Worm (Caenorhabditis elegans): Measurements from ENCODE around the gene T28H11.8.
A peak's percentile ranks its signal among the peaks of the same experiment; 100 is the strongest.

DNA sequence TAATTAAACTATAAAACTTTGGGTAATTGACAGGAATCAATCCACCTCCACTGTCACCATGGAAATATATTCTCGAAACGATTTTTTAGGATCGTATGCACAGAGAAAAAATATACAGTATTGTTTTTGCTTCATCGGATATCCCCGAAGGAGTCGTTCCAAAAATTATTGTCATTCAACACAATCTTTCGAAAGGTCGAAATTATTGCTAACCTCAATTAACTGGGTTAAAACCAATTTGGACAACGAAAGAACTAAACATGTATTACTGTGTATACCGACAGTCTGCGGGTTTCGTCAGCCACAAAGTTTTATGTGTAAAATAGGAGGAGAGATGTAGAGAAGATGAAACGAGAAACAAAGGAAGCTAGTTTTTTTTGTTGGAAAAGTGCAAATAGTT lies 42.9 kb upstream of the T28H11.8 start:
- TF ChIP-seq lin-13 (GFP tag; optimal IDR thresholded peaks at IDR 0.05), result no peak
- TF ChIP-seq unc-62 (GFP tag; optimal IDR thresholded peaks at IDR 0.05), result no peak
- no peak for TF ChIP-seq mab-9 (GFP tag; IDR thresholded peaks at IDR 0.05)
- TF ChIP-seq egl-13 (tag; optimal IDR thresholded peaks at IDR 0.05), result no peak
- TF ChIP-seq ceh-82 (tag; optimal IDR thresholded peaks at IDR 0.05), result no peak
- no peak for TF ChIP-seq lin-39 (tag; optimal IDR thresholded peaks at IDR 0.05)
- peak in 1 of 6 experiments; percentile 5 for TF ChIP-seq elt-3 (tag; optimal IDR thresholded peaks at IDR 0.05)
- TF ChIP-seq nhr-20 (tag; optimal IDR thresholded peaks at IDR 0.05), result peak; percentile 60
- no peak for TF ChIP-seq nhr-77 (tag; optimal IDR thresholded peaks at IDR 0.05)
- no peak for TF ChIP-seq mdl-1 (tag; optimal IDR thresholded peaks at IDR 0.05)
- TF ChIP-seq nhr-71 (tag; optimal IDR thresholded peaks at IDR 0.05), result peak; percentile 43
- no peak for TF ChIP-seq vab-15 (tag; optimal IDR thresholded peaks at IDR 0.05)
- TF ChIP-seq unc-130 (tag; optimal IDR thresholded peaks at IDR 0.05), result no peak
- TF ChIP-seq ceh-8 (GFP tag; optimal IDR thresholded peaks at IDR 0.05), result no peak
